Worm (Caenorhabditis elegans): ENCODE data around the gene smc-4.

- TF ChIP-seq madf-2 (tag; optimal IDR thresholded peaks at IDR 0.05) (no peak), pha-4 (tag; optimal IDR thresholded peaks at IDR 0.05) (no peak), nhr-11 (tag; optimal IDR thresholded peaks at IDR 0.05) (no peak), rnt-1 (tag; optimal IDR thresholded peaks at IDR 0.05) (no peak), C38D4.7 (GFP tag; optimal IDR thresholded peaks at IDR 0.05) (no peak), ceh-18 (tag; optimal IDR thresholded peaks at IDR 0.05) (no peak), ceh-48 (tag; optimal IDR thresholded peaks at IDR 0.05) (no peak), ceh-45 (GFP tag; IDR thresholded peaks at IDR 0.05) (no peak), dmd-4 (tag; optimal IDR thresholded peaks at IDR 0.05; ENCODE audit: borderline replicate concordance) (no peak), sox-4 (tag; optimal IDR thresholded peaks at IDR 0.05) (no peak), F13H6.1 (tag; optimal IDR thresholded peaks at IDR 0.05) (no peak)
Measured at ce11 chrIII:4581495-4581894, 5.8 kb upstream of the smc-4 start, which contains the start of gene F35G12.12.
